Fruit fly (Drosophila melanogaster) whole organism, embryonic: ENCODE measurements around the gene CG15027.

Experiments
- Abd-B ChIP-seq: fragments of 200-800 bp; sonication (Bioruptor generic); optimal IDR thresholded peaks from 2 replicates; lab custom pipeline; 2018; ENCODE audit warnings: missing biosample characterization, mild to moderate bottlenecking, missing genetic modification characterization, moderate library complexity
- Aef1 ChIP-seq: fragments of 200-800 bp; sonication (Bioruptor generic); IDR thresholded peaks from 3 replicates; pipeline ENCODE4 v1.3.6; 2022; ENCODE audit warnings: missing biosample characterization, missing genetic modification characterization
- Blimp-1 ChIP-seq: fragments of 200-800 bp; sonication (Bioruptor generic); optimal IDR thresholded peaks from 3 replicates; lab custom pipeline; 2018; ENCODE audit warnings: missing biosample characterization, missing genetic modification characterization, mild to moderate bottlenecking, moderate library complexity, missing genetic modification reagents
- CG11456 ChIP-seq: fragments of 200-800 bp; sonication (Bioruptor generic); IDR thresholded peaks from 3 replicates; pipeline ENCODE4 v1.3.6; 2022; ENCODE audit warnings: missing biosample characterization, missing genetic modification characterization
- CG11504 ChIP-seq: fragments of 200-800 bp; sonication (Bioruptor generic); optimal IDR thresholded peaks from 3 replicates; lab custom pipeline; 2019; ENCODE audit warnings: missing biosample characterization, mild to moderate bottlenecking, missing genetic modification characterization, moderate library complexity
- CG11695 ChIP-seq: fragments of 200-800 bp; sonication (Bioruptor generic); IDR thresholded peaks from 3 replicates; pipeline ENCODE4 v1.3.6; 2022; ENCODE audit warnings: missing biosample characterization, missing genetic modification characterization
- CG12155 ChIP-seq: fragments of 200-800 bp; sonication (Bioruptor generic); optimal IDR thresholded peaks from 3 replicates; lab custom pipeline; 2016; ENCODE audit warnings: missing biosample characterization, missing genetic modification characterization
- CG12299 ChIP-seq: fragments of 200-800 bp; sonication (Bioruptor generic); optimal IDR thresholded peaks from 2 replicates; lab custom pipeline; 2018; ENCODE audit warnings: missing biosample characterization, mild to moderate bottlenecking, missing genetic modification characterization
- CG12391 ChIP-seq: fragments of 200-800 bp; sonication (Bioruptor generic); optimal IDR thresholded peaks from 3 replicates; lab custom pipeline; 2018; ENCODE audit warnings: missing biosample characterization, mild to moderate bottlenecking, missing genetic modification characterization, moderate library complexity
- CG15696 ChIP-seq: fragments of 200-800 bp; sonication (Bioruptor generic); optimal IDR thresholded peaks from 2 replicates; lab custom pipeline; 2019; ENCODE audit warnings: missing biosample characterization, mild to moderate bottlenecking, missing genetic modification characterization, moderate library complexity
- CG16815 ChIP-seq: fragments of 200-800 bp; sonication (Bioruptor generic); optimal IDR thresholded peaks from 3 replicates; lab custom pipeline; 2017; ENCODE audit warnings: missing biosample characterization, mild to moderate bottlenecking, missing genetic modification characterization
- CG30431 ChIP-seq: fragments of 200-800 bp; sonication (Bioruptor generic); optimal IDR thresholded peaks from 2 replicates; lab custom pipeline; 2017; ENCODE audit warnings: missing biosample characterization, missing genetic modification characterization
- CG31441 ChIP-seq: fragments of 200-800 bp; sonication (Bioruptor generic); IDR thresholded peaks from 2 replicates; pipeline ENCODE4 v1.3.6; 2022; ENCODE audit warnings: missing biosample characterization, missing genetic modification characterization
- CG4617 ChIP-seq: fragments of 200-800 bp; sonication (Bioruptor generic); optimal IDR thresholded peaks from 3 replicates; lab custom pipeline; 2016; ENCODE audit warnings: missing biosample characterization, missing genetic modification characterization, borderline replicate concordance
- CG4730 ChIP-seq: fragments of 200-800 bp; sonication (Bioruptor generic); IDR thresholded peaks from 2 replicates; pipeline ENCODE4 v1.3.6; 2022; ENCODE audit warnings: missing biosample characterization, missing genetic modification characterization
- CG5180 ChIP-seq: fragments of 200-800 bp; sonication (Bioruptor generic); optimal IDR thresholded peaks from 3 replicates; lab custom pipeline; 2017; ENCODE audit warnings: missing biosample characterization, missing genetic modification characterization, mild to moderate bottlenecking, moderate library complexity, missing genetic modification reagents
- CG8281 ChIP-seq: fragments of 200-800 bp; sonication (Bioruptor generic); optimal IDR thresholded peaks from 2 replicates; lab custom pipeline; 2018; ENCODE audit warnings: missing biosample characterization, mild to moderate bottlenecking, missing genetic modification characterization, moderate library complexity
- CG8388 ChIP-seq: fragments of 200-800 bp; sonication (Bioruptor generic); optimal IDR thresholded peaks from 2 replicates; lab custom pipeline; 2019; ENCODE audit warnings: missing biosample characterization, mild to moderate bottlenecking, missing genetic modification characterization, moderate library complexity
- CG8944 ChIP-seq: fragments of 200-800 bp; sonication (Bioruptor generic); optimal IDR thresholded peaks from 3 replicates; lab custom pipeline; 2016; ENCODE audit warnings: missing biosample characterization, missing genetic modification characterization
- CG9932 ChIP-seq: fragments of 200-800 bp; sonication (Bioruptor generic); IDR thresholded peaks from 2 replicates; pipeline ENCODE4 v1.3.6; 2022; ENCODE audit warnings: missing biosample characterization, missing genetic modification characterization
- Dad ChIP-seq: fragments of 200-800 bp; sonication (Bioruptor generic); optimal IDR thresholded peaks from 3 replicates; lab custom pipeline; 2016; ENCODE audit warnings: missing biosample characterization, missing genetic modification characterization
- Dp ChIP-seq: fragments of 200-800 bp; sonication (Bioruptor generic); optimal IDR thresholded peaks from 2 replicates; lab custom pipeline; 2018; ENCODE audit warnings: missing biosample characterization, mild to moderate bottlenecking, missing genetic modification characterization, moderate library complexity
- Drgx ChIP-seq: fragments of 200-800 bp; sonication (Bioruptor generic); IDR thresholded peaks from 2 replicates; pipeline ENCODE4 v1.3.6; 2022; ENCODE audit warnings: missing biosample characterization, missing genetic modification characterization
- Ets65A ChIP-seq: fragments of 200-800 bp; sonication (Bioruptor generic); peaks from one replicate; lab custom pipeline; 2016; ENCODE audit warnings: missing biosample characterization, missing genetic modification characterization
- Hr78 ChIP-seq, 2 experiments: fragments of 200-800 bp in 1 of 2; fragments of >200 bp in 1 of 2; sonication (Bioruptor generic) in 1 of 2; optimal IDR thresholded peaks; 2 replicates each; lab custom pipeline; 2017 to 2019; ENCODE audit warnings: missing biosample characterization in 2 of 2, missing genetic modification characterization in 2 of 2, mild to moderate bottlenecking in 1 of 2, moderate library complexity in 1 of 2
- Med ChIP-seq: fragments of 200-800 bp; sonication (Bioruptor generic); peaks from one replicate; lab custom pipeline; 2016; ENCODE audit warnings: missing biosample characterization, missing genetic modification characterization, mild to moderate bottlenecking, inconsistent platforms, moderate library complexity
- Nf-YA ChIP-seq: fragments of 200-800 bp; sonication (Bioruptor generic); IDR thresholded peaks from 2 replicates; pipeline ENCODE4 v1.3.6; 2022; ENCODE audit warnings: missing biosample characterization, missing genetic modification characterization
- Nf-YB ChIP-seq: fragments of 200-800 bp; sonication (Bioruptor generic); optimal IDR thresholded peaks from 3 replicates; lab custom pipeline; 2019; ENCODE audit warnings: missing biosample characterization, mild to moderate bottlenecking, missing genetic modification characterization, moderate library complexity
- Nf-YC ChIP-seq: fragments of 200-800 bp; optimal IDR thresholded peaks from 3 replicates; lab custom pipeline; 2019; ENCODE audit warnings: missing biosample characterization, mild to moderate bottlenecking, missing genetic modification characterization, moderate library complexity
- Ptx1 ChIP-seq: fragments of 200-800 bp; sonication (Bioruptor generic); IDR thresholded peaks from 2 replicates; pipeline ENCODE4 v1.3.6; 2022; ENCODE audit warnings: missing biosample characterization, missing genetic modification characterization
- Trl ChIP-seq, 3 experiments: fragments of >200 bp in 2 of 3; fragments of 200-800 bp in 1 of 3; sonication (Bioruptor generic) in 1 of 3; optimal IDR thresholded peaks; 2 replicates in 1 of 3; 3 replicates in 2 of 3; lab custom pipeline; 2016 to 2017; ENCODE audit warnings: missing biosample characterization in 1 of 3, missing genetic modification characterization in 1 of 3
- Xrp1 ChIP-seq: fragments of 200-800 bp; sonication (Bioruptor generic); IDR thresholded peaks from 2 replicates; pipeline ENCODE4 v1.3.6; 2022; ENCODE audit warnings: missing biosample characterization, missing genetic modification characterization
- bigmax ChIP-seq: fragments of 200-800 bp; sonication (Bioruptor generic); optimal IDR thresholded peaks from 2 replicates; lab custom pipeline; 2018; ENCODE audit warnings: missing biosample characterization, mild to moderate bottlenecking, missing genetic modification characterization
- bsh ChIP-seq, 2 experiments: fragments of 200-800 bp; sonication (Bioruptor generic); optimal IDR thresholded peaks; 2 replicates each; lab custom pipeline; 2017 to 2018; ENCODE audit warnings: mild to moderate bottlenecking in 2 of 2, missing biosample characterization in 2 of 2, missing genetic modification characterization in 2 of 2, moderate library complexity in 1 of 2
- chinmo ChIP-seq: fragments of 200-800 bp; sonication (Bioruptor generic); IDR thresholded peaks from 4 replicates; pipeline ENCODE4 v1.3.6; 2022; ENCODE audit warnings: missing biosample characterization, missing genetic modification characterization; ENCODE audit not compliant: partially characterized antibody
- eyg ChIP-seq: fragments of 200-800 bp; sonication (Bioruptor generic); optimal IDR thresholded peaks from 3 replicates; lab custom pipeline; 2016; ENCODE audit warnings: missing biosample characterization, missing genetic modification characterization
- fru ChIP-seq: fragments of >200 bp; optimal IDR thresholded peaks from 2 replicates; lab custom pipeline; 2017
- gcm ChIP-seq: fragments of 200-800 bp; sonication (Bioruptor generic); optimal IDR thresholded peaks from 2 replicates; lab custom pipeline; 2019; ENCODE audit warnings: missing biosample characterization, mild to moderate bottlenecking, missing genetic modification characterization, moderate library complexity
- grn ChIP-seq: fragments of 200-800 bp; sonication (Bioruptor generic); optimal IDR thresholded peaks from 3 replicates; lab custom pipeline; 2017; ENCODE audit warnings: missing biosample characterization, missing genetic modification characterization
- lab ChIP-seq: fragments of 200-800 bp; sonication (Bioruptor generic); optimal IDR thresholded peaks from 3 replicates; lab custom pipeline; 2017; ENCODE audit warnings: missing biosample characterization, missing genetic modification characterization, mild to moderate bottlenecking, moderate library complexity, missing genetic modification reagents
- lola ChIP-seq, 3 experiments: fragments of >200 bp in 2 of 3; fragments of 200-800 bp in 1 of 3; sonication (Bioruptor generic) in 1 of 3; optimal IDR thresholded peaks; 2 replicates each; lab custom pipeline; 2017 to 2019; ENCODE audit warnings: missing biosample characterization in 3 of 3, missing genetic modification characterization in 3 of 3, mild to moderate bottlenecking in 1 of 3, moderate library complexity in 1 of 3
- nom ChIP-seq: fragments of 200-800 bp; sonication (Bioruptor generic); optimal IDR thresholded peaks from 2 replicates; lab custom pipeline; 2017; ENCODE audit warnings: missing biosample characterization, missing genetic modification characterization, mild to moderate bottlenecking, moderate library complexity, missing genetic modification reagents
- pho ChIP-seq: fragments of 200-800 bp; sonication (Bioruptor generic); optimal IDR thresholded peaks from 2 replicates; lab custom pipeline; 2016; ENCODE audit warnings: missing biosample characterization, missing genetic modification characterization
- sens ChIP-seq: fragments of 200-800 bp; sonication (Bioruptor generic); peaks from one replicate; lab custom pipeline; 2016; ENCODE audit warnings: missing biosample characterization, missing genetic modification characterization
- slbo ChIP-seq: fragments of 200-800 bp; sonication (Bioruptor generic); IDR thresholded peaks from 2 replicates; pipeline ENCODE4 v1.3.6; 2022; ENCODE audit warnings: missing biosample characterization, missing genetic modification characterization
- sna ChIP-seq: fragments of 200-800 bp; sonication (Bioruptor generic); IDR thresholded peaks from 2 replicates; pipeline ENCODE4 v1.3.6; 2022; ENCODE audit warnings: missing biosample characterization, missing genetic modification characterization; ENCODE audit not compliant: partially characterized antibody
- tio ChIP-seq: fragments of 200-800 bp; sonication (Bioruptor generic); optimal IDR thresholded peaks from 2 replicates; lab custom pipeline; 2017; ENCODE audit warnings: missing biosample characterization, missing genetic modification characterization, inconsistent platforms
- usp ChIP-seq: fragments of >200 bp; optimal IDR thresholded peaks from 2 replicates; lab custom pipeline; 2017; ENCODE audit warnings: missing biosample characterization, missing genetic modification characterization
- yki ChIP-seq: fragments of >200 bp; optimal IDR thresholded peaks from 3 replicates; lab custom pipeline; 2018

CG15027 gene

DNA sequence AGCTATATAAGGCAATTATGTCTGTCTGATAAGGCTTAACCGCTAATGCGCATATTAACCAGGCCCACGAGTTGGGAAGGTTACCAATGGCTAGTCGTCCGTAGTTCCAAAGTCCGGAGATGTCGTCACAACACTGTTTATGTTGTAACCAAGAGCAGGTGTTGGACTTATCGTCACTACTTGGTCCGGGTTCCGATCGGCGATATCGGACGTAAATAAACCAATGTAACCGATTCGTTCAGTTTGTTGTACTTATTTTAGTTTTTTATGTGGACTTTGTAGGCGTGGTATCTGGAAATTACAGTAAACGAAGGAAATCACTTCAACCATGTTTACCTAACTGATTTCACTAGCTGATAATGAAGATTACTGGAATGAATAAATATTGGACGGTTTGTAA lies 7.2 kb downstream of the CG15027 start (continued):
- TF ChIP-seq CG5180 (GFP tag; lab: Kevin White, UChicago), result peak; percentile 47
- no peak for TF ChIP-seq CG8281 (tag; lab: Kevin White, UChicago)
- no peak for TF ChIP-seq Dp
- TF ChIP-seq usp (GFP tag; lab: Kevin White, UChicago), result no peak
- no peak for TF ChIP-seq Aef1
- peak; percentile 8 for TF ChIP-seq gcm
- TF ChIP-seq eyg, result no peak
- peak; percentile 30 for TF ChIP-seq Blimp-1
- no peak for TF ChIP-seq chinmo (GFP tag; lab: Robert Waterston, UW)
- TF ChIP-seq CG12391 (tag; lab: Kevin White, UChicago), result no peak
- TF ChIP-seq bigmax (GFP tag; lab: Kevin White, UChicago), result no peak
- no peak for TF ChIP-seq Drgx (GFP tag; lab: Robert Waterston, UW)
- no peak for TF ChIP-seq fru (lab: Kevin White, UChicago)
- TF ChIP-seq CG30431 (GFP tag; lab: Kevin White, UChicago), result no peak
- TF ChIP-seq Abd-B (GFP tag; lab: Kevin White, UChicago), result no peak
- no peak for TF ChIP-seq pho

DNA sequence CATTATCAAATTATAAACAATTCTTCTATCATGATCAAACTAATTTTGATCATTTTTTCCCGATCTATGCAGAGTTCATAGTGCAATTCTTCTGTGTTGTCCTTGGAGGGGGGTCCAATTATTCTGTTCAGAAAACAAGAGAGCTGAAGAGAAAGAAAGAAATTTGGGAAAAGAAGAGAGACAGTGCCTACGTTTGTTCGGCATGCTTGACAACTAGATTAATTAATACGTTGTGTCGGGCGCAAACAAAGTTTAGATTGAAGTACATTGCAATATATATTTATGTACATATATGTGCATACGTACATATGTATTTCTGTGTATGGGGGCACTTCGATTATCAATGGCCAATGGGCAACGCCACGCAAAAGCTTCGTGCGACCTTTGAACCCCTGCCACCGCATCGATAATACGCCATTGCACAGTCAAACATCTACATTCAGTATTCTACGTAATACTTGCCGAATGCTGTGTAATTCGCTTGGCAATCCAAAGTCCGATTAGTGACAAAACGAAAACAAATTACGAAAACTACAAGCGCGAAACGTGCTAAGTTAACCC lies 8.0 kb downstream of the CG15027 start:
- TF ChIP-seq grn (GFP tag; lab: Kevin White, UChicago), result no peak
- peak; percentile 15 for TF ChIP-seq Nf-YB (GFP tag; lab: Kevin White, UChicago)
- no peak for TF ChIP-seq CG11456
- TF ChIP-seq bsh (GFP tag; optimal IDR thresholded peaks at IDR 0.05; lab: Kevin White, UChicago), result peak in 1 of 2 experiments; percentile 35
- peak; percentile 53 for TF ChIP-seq nom
- TF ChIP-seq Hr78 (GFP tag; optimal IDR thresholded peaks at IDR 0.05; lab: Kevin White, UChicago), result peak in 1 of 2 experiments; percentile 79
- TF ChIP-seq Nf-YC (tag; lab: Kevin White, UChicago), result peak; percentile 43
- TF ChIP-seq sens, result peak; percentile 62
- peak; percentile 30 for TF ChIP-seq Med (GFP tag; lab: Kevin White, UChicago)

DNA sequence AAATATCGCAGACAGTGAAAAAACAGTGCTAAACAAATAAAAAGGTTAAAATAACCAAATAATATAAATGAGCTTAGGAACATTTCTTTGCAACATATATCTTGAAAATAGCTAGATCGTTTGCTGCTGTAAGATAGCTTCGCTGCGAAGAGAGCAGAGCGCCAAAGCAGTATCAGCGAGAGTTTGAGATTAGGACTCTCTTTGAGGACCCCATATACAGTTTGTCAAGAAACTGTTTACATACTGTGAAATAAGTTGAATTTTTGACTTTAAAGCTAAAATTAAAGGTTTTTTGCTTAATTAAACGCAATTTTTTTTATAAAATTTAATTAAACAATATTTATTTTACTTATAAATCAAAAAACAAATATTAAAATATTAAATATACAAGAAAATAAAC lies 9.0 kb downstream of the CG15027 start:
- TF ChIP-seq CG9932 (GFP tag; lab: Robert Waterston, UW) (peak; percentile 15; the same call in 1 of the 2 replicates), Xrp1 (GFP tag; lab: Robert Waterston, UW) (peak; percentile 22; the same call in 1 of the 2 replicates), CG8944 (no peak), yki (lab: Kevin White, UChicago) (peak; percentile 23), CG16815 (GFP tag; lab: Kevin White, UChicago) (no peak), CG8388 (GFP tag; lab: Kevin White, UChicago) (peak; percentile 65), CG12155 (no peak), CG31441 (GFP tag; lab: Robert Waterston, UW) (no peak), CG11695 (GFP tag; lab: Robert Waterston, UW) (no peak), lola (GFP tag; optimal IDR thresholded peaks at IDR 0.05; lab: Kevin White, UChicago) (no peak), CG12299 (tag; lab: Kevin White, UChicago) (no peak), tio (GFP tag; lab: Kevin White, UChicago) (no peak), Trl (optimal IDR thresholded peaks at IDR 0.05; lab: Kevin White, UChicago) (peak; percentile 60 to 68), Trl (GFP tag; optimal IDR thresholded peaks at IDR 0.05; lab: Kevin White, UChicago) (no peak), CG4730 (GFP tag; lab: Robert Waterston, UW) (peak; percentile 37; the same call in 1 of the 2 replicates), CG4617 (GFP tag; lab: Kevin White, UChicago) (no peak), CG15696 (tag; lab: Kevin White, UChicago) (no peak), Ptx1 (peak; percentile 22; the same call in 1 of the 2 replicates), Nf-YA (no peak), Dad (GFP tag; lab: Kevin White, UChicago) (no peak), Ets65A (GFP tag; lab: Kevin White, UChicago) (no peak), sna (GFP tag; lab: Robert Waterston, UW) (no peak), CG11504 (tag; lab: Kevin White, UChicago) (peak; percentile 88), lab (GFP tag; lab: Kevin White, UChicago) (no peak), slbo (peak; percentile 36; the same call in 1 of the 2 replicates)
